Fruit fly (Drosophila melanogaster): ENCODE measurements around the gene CG14339.

The CG14339 gene

DNA sequence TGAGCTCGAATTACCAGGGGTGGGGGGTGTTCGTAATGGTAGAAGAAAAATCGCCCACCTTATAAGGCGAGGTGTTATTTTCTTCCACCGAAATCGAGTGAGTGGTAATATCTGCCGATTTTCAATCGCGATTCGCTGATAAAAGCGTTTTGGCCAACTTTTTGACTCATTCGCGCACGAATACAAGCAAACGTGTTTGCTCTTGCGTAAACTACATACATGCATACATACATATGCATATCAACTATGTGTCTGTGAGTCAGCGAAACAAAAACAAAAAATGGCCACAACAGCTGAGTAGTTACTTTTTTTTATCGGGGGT is 49.0 kb downstream of the CG14339 start:
- TF ChIP-seq Mnt (GFP tag; optimal IDR thresholded peaks at IDR 0.05), result no peak
- TF ChIP-seq CG11617 (GFP tag; optimal IDR thresholded peaks at IDR 0.05), result no peak
- TF ChIP-seq tj (GFP tag; optimal IDR thresholded peaks at IDR 0.05), result peak; percentile 89
- TF ChIP-seq toe (GFP tag; optimal IDR thresholded peaks at IDR 0.05), result no peak
- no peak for TF ChIP-seq CG14711 (tag; optimal IDR thresholded peaks at IDR 0.05)
- TF ChIP-seq CG33017 (tag; optimal IDR thresholded peaks at IDR 0.05), result no peak
- TF ChIP-seq CG1620 (GFP tag; optimal IDR thresholded peaks at IDR 0.05), result no peak
- TF ChIP-seq pad (GFP tag; optimal IDR thresholded peaks at IDR 0.05), result no peak
- TF ChIP-seq ovo (GFP tag; optimal IDR thresholded peaks at IDR 0.05), result no peak
- TF ChIP-seq CG12768 (GFP tag; optimal IDR thresholded peaks at IDR 0.05), result no peak
- no peak for TF ChIP-seq bab1 (GFP tag; optimal IDR thresholded peaks at IDR 0.05)
- no peak for TF ChIP-seq cic (GFP tag; optimal IDR thresholded peaks at IDR 0.05)
- TF ChIP-seq kay (GFP tag; ENCODE audit: borderline replicate concordance), result peak; percentile 97
- no peak for TF ChIP-seq CG5204 (GFP tag; optimal IDR thresholded peaks at IDR 0.05)
- no peak for TF ChIP-seq Crg-1 (GFP tag; optimal IDR thresholded peaks at IDR 0.05)

DNA sequence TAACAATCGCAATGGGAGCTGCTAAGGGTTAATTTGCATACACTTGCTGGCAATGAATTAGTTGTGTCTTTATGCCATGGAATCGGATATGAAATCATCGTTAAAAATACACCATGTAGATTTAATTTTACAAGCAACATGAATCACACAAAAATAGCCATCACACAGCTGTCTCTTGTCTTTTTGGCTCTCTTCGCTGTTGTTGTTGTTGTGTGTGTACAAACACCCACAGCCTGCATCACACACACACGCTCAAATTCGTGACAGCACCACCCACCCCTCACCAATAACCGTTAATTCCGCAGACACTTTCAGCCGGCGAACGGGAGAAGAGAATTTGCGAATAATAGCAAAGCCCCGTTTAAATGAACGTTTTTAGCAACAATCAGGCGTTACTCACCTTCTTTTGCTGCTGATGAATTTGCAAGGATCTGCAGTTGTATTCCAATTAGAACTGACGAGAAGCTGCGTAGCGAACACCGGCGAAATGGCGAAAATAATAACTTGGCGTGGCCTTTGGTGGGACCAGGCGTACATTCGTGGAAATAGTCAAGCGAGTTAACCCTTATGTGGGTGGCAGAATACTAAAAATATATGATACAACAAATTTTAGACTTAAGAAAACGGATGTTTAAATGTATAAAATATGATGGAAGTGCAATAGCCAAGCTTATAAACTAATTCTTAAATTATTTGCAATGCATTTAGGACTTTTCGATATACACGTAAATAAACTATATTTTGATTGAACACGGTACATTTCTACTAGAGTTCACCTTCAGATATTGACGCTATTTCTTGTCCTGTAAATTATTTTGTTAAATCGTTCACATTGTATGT is 49.6 kb downstream of the CG14339 start, which contains the start of gene capt:
capt (minus strand) TSS at position 584 of the 840 bp plus-strand sequence.
- TF ChIP-seq CG12768 (GFP tag; optimal IDR thresholded peaks at IDR 0.05), result no peak
- no peak for TF ChIP-seq kay (GFP tag; ENCODE audit: borderline replicate concordance)
- peak; percentile 6 for TF ChIP-seq CG1620 (GFP tag; optimal IDR thresholded peaks at IDR 0.05)
- TF ChIP-seq tj (GFP tag; optimal IDR thresholded peaks at IDR 0.05), result peak; percentile 75
- TF ChIP-seq bab1 (GFP tag; optimal IDR thresholded peaks at IDR 0.05), result no peak
- TF ChIP-seq Hr96 (GFP tag; optimal IDR thresholded peaks at IDR 0.05), result peak; percentile 7
- peak; percentile 19 for TF ChIP-seq CG14711 (tag; optimal IDR thresholded peaks at IDR 0.05)
- TF ChIP-seq CG7101 (tag; optimal IDR thresholded peaks at IDR 0.05), result peak; percentile 44
- no peak for TF ChIP-seq cnc (optimal IDR thresholded peaks at IDR 0.05)
- no peak for TF ChIP-seq CG11617 (GFP tag; optimal IDR thresholded peaks at IDR 0.05)
- peak; percentile 21 for TF ChIP-seq CG33017 (tag; optimal IDR thresholded peaks at IDR 0.05)
- TF ChIP-seq Mnt (GFP tag; optimal IDR thresholded peaks at IDR 0.05), result peak; percentile 75
- no peak for TF ChIP-seq CG5204 (GFP tag; optimal IDR thresholded peaks at IDR 0.05)
- no peak for TF ChIP-seq toe (GFP tag; optimal IDR thresholded peaks at IDR 0.05)
- peak; percentile 87 for TF ChIP-seq ovo (GFP tag; optimal IDR thresholded peaks at IDR 0.05)
- peak; percentile 20 for TF ChIP-seq CG7045 (GFP tag; optimal IDR thresholded peaks at IDR 0.05)
- TF ChIP-seq Crg-1 (GFP tag; optimal IDR thresholded peaks at IDR 0.05), result no peak
- TF ChIP-seq cic (GFP tag; optimal IDR thresholded peaks at IDR 0.05), result peak; percentile 39
- TF ChIP-seq pad (GFP tag; optimal IDR thresholded peaks at IDR 0.05), result peak; percentile 97
- TF ChIP-seq Clk (GFP tag; optimal IDR thresholded peaks at IDR 0.05), result no peak

DNA sequence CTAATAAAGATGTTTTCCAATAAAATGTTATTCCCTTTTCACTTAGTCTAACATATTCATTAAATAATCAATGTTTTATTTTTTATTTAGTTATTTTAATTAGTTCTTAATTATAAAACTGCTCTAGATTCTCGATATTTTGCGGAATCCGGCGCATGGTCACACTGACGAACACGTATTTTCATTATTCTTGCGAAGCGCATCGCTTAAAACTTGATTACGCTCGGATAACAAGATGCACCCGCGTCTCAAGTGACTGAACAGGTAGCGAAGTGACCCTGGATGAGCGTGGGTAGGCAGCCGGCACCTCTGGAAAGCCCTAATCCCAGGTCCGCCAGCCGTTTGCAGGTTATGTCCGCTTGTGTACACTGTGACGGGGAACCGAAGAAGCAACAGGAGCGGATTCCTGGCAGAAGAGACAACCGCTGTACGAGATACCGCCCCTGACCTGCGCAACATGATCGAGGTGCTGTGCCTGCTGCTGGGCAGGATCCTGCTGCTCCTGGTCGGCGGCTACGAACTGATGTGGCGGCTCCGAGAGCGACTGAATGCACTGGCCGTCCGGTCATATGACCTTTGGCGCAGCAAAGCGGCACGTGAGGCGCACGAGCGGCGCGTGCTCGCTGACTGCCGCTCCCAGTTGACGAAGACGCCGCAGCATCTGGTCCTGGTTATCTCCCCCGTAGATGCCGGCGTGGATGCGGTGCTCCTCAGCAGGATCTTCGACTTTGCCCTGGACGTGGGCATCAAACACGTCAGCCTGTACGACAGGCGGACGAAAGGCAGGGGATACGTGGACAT is 50.4 kb downstream of the CG14339 start, which contains the start of gene Tango14:
Tango14 (plus strand) TSS at position 143 of the 801 bp plus-strand sequence.
- TF ChIP-seq Crg-1 (GFP tag; optimal IDR thresholded peaks at IDR 0.05) (no peak), CG7045 (GFP tag; optimal IDR thresholded peaks at IDR 0.05) (no peak), cnc (optimal IDR thresholded peaks at IDR 0.05) (no peak), Clk (GFP tag; optimal IDR thresholded peaks at IDR 0.05) (no peak), CG11617 (GFP tag; optimal IDR thresholded peaks at IDR 0.05) (no peak), CG12768 (GFP tag; optimal IDR thresholded peaks at IDR 0.05) (no peak), ovo (GFP tag; optimal IDR thresholded peaks at IDR 0.05) (no peak), CG5204 (GFP tag; optimal IDR thresholded peaks at IDR 0.05) (no peak), kay (GFP tag; ENCODE audit: borderline replicate concordance) (no peak), CG1620 (GFP tag; optimal IDR thresholded peaks at IDR 0.05) (no peak), pad (GFP tag; optimal IDR thresholded peaks at IDR 0.05) (no peak), cic (GFP tag; optimal IDR thresholded peaks at IDR 0.05) (no peak), CG14711 (tag; optimal IDR thresholded peaks at IDR 0.05) (no peak), CG7101 (tag; optimal IDR thresholded peaks at IDR 0.05) (no peak)

Measured in whole organism, adult.